Worm (Caenorhabditis elegans): ENCODE data around the gene mig-32.

DNA sequence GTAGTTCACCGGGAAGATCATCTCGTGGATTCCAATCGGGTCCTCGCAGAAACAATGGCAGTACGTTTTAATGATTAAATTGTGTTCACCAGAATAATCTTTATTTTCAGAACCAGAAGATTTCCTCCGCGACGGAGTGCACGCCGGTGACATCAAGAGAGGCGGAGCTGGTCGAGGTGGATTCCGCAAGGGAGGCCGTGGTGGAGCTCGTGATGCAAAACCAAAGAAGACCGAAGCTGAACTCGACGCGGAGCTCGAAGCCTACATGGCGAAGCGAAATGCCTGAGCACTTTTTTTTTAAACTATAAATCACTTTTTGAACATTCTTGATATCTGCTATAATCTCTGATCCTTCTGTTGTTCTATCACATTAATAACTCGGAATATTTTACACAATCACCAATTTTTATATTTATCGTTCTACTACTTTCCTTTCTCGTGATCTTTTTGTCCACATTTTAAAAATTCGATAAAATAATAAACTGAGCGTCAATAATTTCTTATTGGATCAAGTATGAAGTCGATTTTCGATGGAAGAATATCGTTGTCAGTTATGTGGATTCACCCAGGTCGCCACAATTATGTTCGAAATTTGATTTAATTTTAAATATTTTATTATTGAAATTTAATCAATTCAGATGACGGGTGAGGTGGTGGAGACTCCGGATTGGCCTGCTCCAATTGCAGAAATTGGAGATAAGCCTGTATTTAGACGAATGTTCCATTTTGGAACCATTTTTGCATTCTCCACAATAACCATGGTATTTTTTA is 32.5 kb upstream of the mig-32 start, which contains the start of gene dhhc-6:
- TF ChIP-seq C34F6.9 (tag; optimal IDR thresholded peaks at IDR 0.05), result no peak
- no peak for TF ChIP-seq blmp-1 (tag; optimal IDR thresholded peaks at IDR 0.05; ENCODE audit: insufficient read depth)
- no peak for TF ChIP-seq elt-1 (tag; optimal IDR thresholded peaks at IDR 0.05)
- TF ChIP-seq nhr-10 (tag; optimal IDR thresholded peaks at IDR 0.05), result no peak
- no peak for TF ChIP-seq ama-1 (optimal IDR thresholded peaks at IDR 0.05)
- TF ChIP-seq ZK546.5 (tag; optimal IDR thresholded peaks at IDR 0.05), result no peak
- TF ChIP-seq aly-2 (tag; optimal IDR thresholded peaks at IDR 0.05), result no peak

Measured in whole organism, L2 larva.